Worm (Caenorhabditis elegans) whole organism, L3 larva: ENCODE measurements around the gene him-8.

Experiments used
- aly-2 ChIP-seq: fragments of 150-350 bp; optimal IDR thresholded peaks from 2 replicates; lab custom pipeline; 2014; ENCODE audit warnings: missing biosample characterization, missing genetic modification characterization
- ceh-82 ChIP-seq: fragments of 150-350 bp; optimal IDR thresholded peaks from 2 replicates; lab custom pipeline; 2014; ENCODE audit warnings: missing biosample characterization, missing genetic modification characterization
- egl-27 ChIP-seq: sonication (generic microtip); optimal IDR thresholded peaks from 4 replicates; lab custom pipeline; 2017; ENCODE audit warnings: missing biosample characterization, missing genetic modification reagents, missing genetic modification characterization
- elt-1 ChIP-seq: fragments of 150-350 bp; optimal IDR thresholded peaks from 2 replicates; lab custom pipeline; 2014; ENCODE audit warnings: missing biosample characterization, missing genetic modification characterization
- fkh-2 ChIP-seq: fragments of 150-350 bp; optimal IDR thresholded peaks from 2 replicates; lab custom pipeline; 2014; ENCODE audit warnings: missing biosample characterization, missing genetic modification reagents, missing genetic modification characterization
- fos-1 ChIP-seq: fragments of 150-350 bp; optimal IDR thresholded peaks from 2 replicates; lab custom pipeline; 2014; ENCODE audit warnings: missing biosample characterization, missing genetic modification characterization
- nhr-11 ChIP-seq: fragments of 150-350 bp; optimal IDR thresholded peaks from 2 replicates; lab custom pipeline; 2014; ENCODE audit warnings: missing biosample characterization, missing genetic modification characterization
- nhr-25 ChIP-seq: sonication (generic microtip); optimal IDR thresholded peaks from 2 replicates; lab custom pipeline; 2017; ENCODE audit warnings: missing biosample characterization, missing genetic modification characterization
- nhr-76 ChIP-seq: fragments of 150-350 bp; sonication (generic microtip); optimal IDR thresholded peaks from 5 replicates; lab custom pipeline; 2014; ENCODE audit warnings: missing biosample characterization, missing genetic modification characterization
- pqm-1 ChIP-seq: fragments of 150-350 bp; optimal IDR thresholded peaks from 2 replicates; lab custom pipeline; 2017; ENCODE audit warnings: missing biosample characterization, missing genetic modification characterization, inconsistent platforms
- unc-39 ChIP-seq: sonication (generic microtip); optimal IDR thresholded peaks from 4 replicates; lab custom pipeline; 2017; ENCODE audit warnings: missing biosample characterization, missing genetic modification characterization
- ztf-4 ChIP-seq: fragments of 150-350 bp; optimal IDR thresholded peaks from 2 replicates; lab custom pipeline; 2014; ENCODE audit warnings: missing biosample characterization, missing genetic modification characterization

DNA sequence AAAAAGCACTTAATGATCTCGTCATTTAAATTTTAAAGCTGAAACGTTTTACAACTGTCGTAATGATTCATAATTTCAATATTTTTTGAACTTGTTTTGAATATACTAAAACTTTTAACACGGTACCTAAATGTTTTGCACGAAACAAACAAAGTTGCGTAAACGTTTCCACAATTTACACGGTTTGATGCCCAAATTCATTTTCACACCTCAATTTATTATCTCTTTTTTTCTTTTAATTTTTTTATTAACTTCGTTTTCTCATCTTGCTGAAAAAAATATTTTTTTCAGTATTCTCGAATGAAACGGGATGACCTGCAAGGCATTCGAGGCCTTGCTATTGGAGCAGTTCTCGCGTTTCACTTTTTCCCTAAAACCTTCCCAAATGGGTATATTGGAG, 22.5 kb downstream of the him-8 start, which contains the start of gene oac-8:
- TF ChIP-seq pqm-1 (tag; lab: Kevin White, UChicago), result no peak
- TF ChIP-seq nhr-11 (tag; lab: Kevin White, UChicago), result no peak
- TF ChIP-seq nhr-25 (tag; lab: Kevin White, UChicago), result no peak
- TF ChIP-seq egl-27 (tag; lab: Kevin White, UChicago), result no peak
- no peak for TF ChIP-seq fkh-2 (tag; lab: Kevin White, UChicago)
- TF ChIP-seq ztf-4 (tag; lab: Kevin White, UChicago), result no peak
- TF ChIP-seq unc-39 (tag; lab: Kevin White, UChicago), result no peak
- TF ChIP-seq elt-1 (tag; lab: Kevin White, UChicago), result no peak
- no peak for TF ChIP-seq fos-1 (tag; lab: Kevin White, UChicago)
- TF ChIP-seq ceh-82 (tag; lab: Kevin White, UChicago), result no peak
- no peak for TF ChIP-seq nhr-76 (tag; lab: Kevin White, UChicago)
- no peak for TF ChIP-seq aly-2
